Fruit fly (Drosophila melanogaster): Measurements from ENCODE around the gene CG31954.

Gene CG31954

dm6 chr2L:3545033-3545666 lies 35.2 kb upstream of the CG31954 start (continued):
- TF ChIP-seq disco-r (GFP tag; optimal IDR thresholded peaks at IDR 0.05) (no peak), schlank (tag; optimal IDR thresholded peaks at IDR 0.05) (no peak), jing (GFP tag; optimal IDR thresholded peaks at IDR 0.05) (no peak), lilli (GFP tag; optimal IDR thresholded peaks at IDR 0.05) (no peak), Gug (GFP tag; IDR thresholded peaks at IDR 0.05) (no peak), inv (GFP tag; IDR thresholded peaks at IDR 0.05; ENCODE audit: partially characterized antibody) (no peak), pfk (GFP tag; optimal IDR thresholded peaks at IDR 0.05) (no peak), CG18476 (GFP tag; optimal IDR thresholded peaks at IDR 0.05) (no peak), CG16813 (GFP tag; IDR thresholded peaks at IDR 0.05; ENCODE audit: partially characterized antibody) (no peak; the same call in 2 of the 3 replicates), Fer2 (tag; optimal IDR thresholded peaks at IDR 0.05) (no peak), Pdp1 (GFP tag; optimal IDR thresholded peaks at IDR 0.05) (no peak), run (tag; optimal IDR thresholded peaks at IDR 0.05) (no peak), Asciz (GFP tag; optimal IDR thresholded peaks at IDR 0.05) (no peak), gsb-n (tag; optimal IDR thresholded peaks at IDR 0.05) (no peak), Nf-YB (GFP tag; optimal IDR thresholded peaks at IDR 0.05) (peak; percentile 95), Hmr (GFP tag; optimal IDR thresholded peaks at IDR 0.05) (no peak), CkIIα-i1 (GFP tag; IDR thresholded peaks at IDR 0.05) (no peak), CG6254 (GFP tag; optimal IDR thresholded peaks at IDR 0.05) (no peak), CG13123 (GFP tag; optimal IDR thresholded peaks at IDR 0.05) (no peak), Bdp1 (GFP tag; optimal IDR thresholded peaks at IDR 0.05) (no peak), ttk (GFP tag; IDR thresholded peaks at IDR 0.05) (no peak), CG17612 (GFP tag; IDR thresholded peaks at IDR 0.05) (no peak), CG9797 (GFP tag; optimal IDR thresholded peaks at IDR 0.05) (no peak), HLHmδ (GFP tag; optimal IDR thresholded peaks at IDR 0.05) (no peak)

dm6 chr2L:3543062-3543461 lies 33.2 kb upstream of the CG31954 start:
- TF ChIP-seq Sox100B (GFP tag; optimal IDR thresholded peaks at IDR 0.05) (no peak), CG7839 (tag; optimal IDR thresholded peaks at IDR 0.05) (no peak), CG10959 (GFP tag; IDR thresholded peaks at IDR 0.05) (no peak), Lhr (GFP tag; optimal IDR thresholded peaks at IDR 0.05) (no peak), bsh (GFP tag; optimal IDR thresholded peaks at IDR 0.05) (peak in 1 of 2 experiments; percentile 14), CG1529 (GFP tag; optimal IDR thresholded peaks at IDR 0.05) (no peak), luna (GFP tag; optimal IDR thresholded peaks at IDR 0.05) (no peak), fd96Cb (tag; optimal IDR thresholded peaks at IDR 0.05) (peak; percentile 7), psq (GFP tag; optimal IDR thresholded peaks at IDR 0.05) (no peak), jing (GFP tag; optimal IDR thresholded peaks at IDR 0.05) (no peak), sqz (GFP tag; optimal IDR thresholded peaks at IDR 0.05) (no peak), CG9932 (GFP tag; IDR thresholded peaks at IDR 0.05) (no peak), dmrt11E (tag; optimal IDR thresholded peaks at IDR 0.05) (peak; percentile 45), Xrp1 (GFP tag; IDR thresholded peaks at IDR 0.05) (no peak; the same call in 1 of the 2 replicates), CG7357 (GFP tag; IDR thresholded peaks at IDR 0.05) (no peak), CG10979 (tag; optimal IDR thresholded peaks at IDR 0.05) (peak; percentile 41), H15 (GFP tag; IDR thresholded peaks at IDR 0.05) (no peak), fru (optimal IDR thresholded peaks at IDR 0.05) (no peak), maf-S (GFP tag; optimal IDR thresholded peaks at IDR 0.05) (no peak), vnd (GFP tag; IDR thresholded peaks at IDR 0.05; ENCODE audit: partially characterized antibody) (no peak), CG17612 (GFP tag; IDR thresholded peaks at IDR 0.05) (no peak), Bgb (GFP tag; IDR thresholded peaks at IDR 0.05; ENCODE audit: partially characterized antibody) (no peak), Ada2b (GFP tag; IDR thresholded peaks at IDR 0.05) (no peak), CG8388 (GFP tag; optimal IDR thresholded peaks at IDR 0.05) (peak; percentile 4), CG5245 (GFP tag; optimal IDR thresholded peaks at IDR 0.05) (no peak), CG2712 (tag; optimal IDR thresholded peaks at IDR 0.05) (peak; percentile 53), insv (GFP tag; optimal IDR thresholded peaks at IDR 0.05) (no peak), CG15011 (GFP tag; optimal IDR thresholded peaks at IDR 0.05) (no peak)
